Worm (Caenorhabditis elegans) whole organism, young adult: ENCODE results near the gene idhb-1.

ENCODE experiments used
- B0019.2 ChIP-seq: fragments of 200-800 bp; sonication (Bioruptor generic); conservative IDR thresholded peaks from 2 replicates; pipeline ENCODE4 v1.3.6; 2022; ENCODE audit warnings: missing genetic modification reagents, missing genetic modification characterization, missing compliant biosample characterization
- B0035.1 ChIP-seq: sonication (generic microtip); optimal IDR thresholded peaks from 2 replicates; lab custom pipeline; 2016; ENCODE audit warnings: missing genetic modification characterization, mild to moderate bottlenecking, missing compliant biosample characterization, missing genotype, missing genetic modification reagents
- B0336.3 ChIP-seq: fragments of 200-800 bp; sonication (Bioruptor generic); IDR thresholded peaks from 2 replicates; pipeline ENCODE4 v1.3.6; 2022; ENCODE audit warnings: missing genetic modification characterization, missing compliant biosample characterization
- C06A6.2 ChIP-seq: fragments of 200-800 bp; sonication (Bioruptor generic); conservative IDR thresholded peaks from 2 replicates; pipeline ENCODE4 v1.3.6; 2022; ENCODE audit warnings: missing genetic modification characterization, missing compliant biosample characterization
- F23B12.7 ChIP-seq: sonication (generic microtip); optimal IDR thresholded peaks from 2 replicates; lab custom pipeline; 2017; ENCODE audit warnings: missing genetic modification characterization, mild to moderate bottlenecking, missing compliant biosample characterization, antibody characterized with exemption, moderate library complexity; ENCODE audit not compliant: insufficient read depth
- F37B4.10 ChIP-seq: fragments of 200-800 bp; sonication (Bioruptor generic); IDR thresholded peaks from 2 replicates; pipeline ENCODE4 v1.3.6; 2022; ENCODE audit warnings: missing genetic modification characterization, missing compliant biosample characterization
- Y53G8AR.9 ChIP-seq: fragments of 200-800 bp; sonication (Bioruptor generic); conservative IDR thresholded peaks from 2 replicates; pipeline ENCODE4 v1.3.6; 2022; ENCODE audit warnings: missing genetic modification reagents, missing genetic modification characterization, missing compliant biosample characterization
- Y67H2A.10 ChIP-seq: fragments of 200-800 bp; sonication (Bioruptor generic); conservative IDR thresholded peaks from 2 replicates; pipeline ENCODE4 v1.3.6; 2022; ENCODE audit warnings: missing genetic modification reagents, missing genetic modification characterization, missing compliant biosample characterization
- Y79H2A.3 ChIP-seq: fragments of 200-800 bp; sonication (Bioruptor generic); conservative IDR thresholded peaks from 2 replicates; pipeline ENCODE4 v1.3.6; 2022; ENCODE audit warnings: missing genetic modification reagents, missing genetic modification characterization, missing compliant biosample characterization
- Y95B8A.8 ChIP-seq: fragments of 200-800 bp; sonication (Bioruptor generic); IDR thresholded peaks from 2 replicates; pipeline ENCODE4 v1.3.6; 2022; ENCODE audit warnings: missing genetic modification reagents, missing genetic modification characterization, missing compliant biosample characterization
- ZK185.1 ChIP-seq: sonication (generic microtip); optimal IDR thresholded peaks from 2 replicates; lab custom pipeline; 2016; ENCODE audit warnings: mild to moderate bottlenecking, missing genetic modification characterization, missing compliant biosample characterization; ENCODE audit not compliant: poor library complexity, severe bottlenecking
- akir-1 ChIP-seq: fragments of 200-800 bp; sonication (Bioruptor generic); optimal IDR thresholded peaks from 2 replicates; lab custom pipeline; 2018; ENCODE audit warnings: mild to moderate bottlenecking, missing genetic modification characterization, moderate library complexity, missing compliant biosample characterization
- aptf-2 ChIP-seq: fragments of 200-800 bp; sonication (Bioruptor generic); conservative IDR thresholded peaks from 2 replicates; pipeline ENCODE4 v1.3.6; 2022; ENCODE audit warnings: missing genetic modification reagents, missing genetic modification characterization, missing compliant biosample characterization
- athp-1 ChIP-seq: sonication (generic microtip); optimal IDR thresholded peaks from 2 replicates; lab custom pipeline; 2017; ENCODE audit warnings: mild to moderate bottlenecking, missing genetic modification characterization, missing compliant biosample characterization
- ccch-3 ChIP-seq: fragments of 200-800 bp; sonication (Bioruptor generic); optimal IDR thresholded peaks from 2 replicates; lab custom pipeline; 2018; ENCODE audit warnings: mild to moderate bottlenecking, missing genetic modification characterization, missing compliant biosample characterization
- cebp-1 ChIP-seq, 2 experiments: fragments of 200-800 bp in 1 of 2; sonication (Bioruptor generic) in 1 of 2; sonication (generic microtip) in 1 of 2; IDR thresholded peaks in 1 of 2; optimal IDR thresholded peaks in 1 of 2; 2 replicates each; pipeline versions ENCODE4 v1.3.6 to Lab custom; 2017 to 2022; ENCODE audit warnings: missing compliant biosample characterization in 2 of 2, missing genetic modification characterization in 2 of 2, mild to moderate bottlenecking in 1 of 2, missing genetic modification reagents in 1 of 2, moderate library complexity in 1 of 2
- ceh-100 ChIP-seq: fragments of 200-800 bp; sonication (Bioruptor generic); IDR thresholded peaks from 2 replicates; pipeline ENCODE4 v1.3.6; 2022; ENCODE audit warnings: missing genetic modification reagents, missing genetic modification characterization, missing compliant biosample characterization
- ceh-27 ChIP-seq: fragments of 200-800 bp; sonication (Bioruptor generic); optimal IDR thresholded peaks from 2 replicates; lab custom pipeline; 2018; ENCODE audit warnings: mild to moderate bottlenecking, missing genetic modification characterization, moderate library complexity, missing compliant biosample characterization
- ceh-40 ChIP-seq: fragments of 200-800 bp; sonication (Bioruptor generic); IDR thresholded peaks from 2 replicates; pipeline ENCODE4 v1.3.6; 2022; ENCODE audit warnings: missing genetic modification characterization, missing compliant biosample characterization
- die-1 ChIP-seq: sonication (generic microtip); optimal IDR thresholded peaks from 2 replicates; lab custom pipeline; 2016; ENCODE audit warnings: missing genotype, mild to moderate bottlenecking, missing genetic modification characterization, missing compliant biosample characterization
- dox-1 ChIP-seq: fragments of 200-800 bp; sonication (Bioruptor generic); IDR thresholded peaks from 2 replicates; pipeline ENCODE4 v1.3.6; 2022; ENCODE audit warnings: missing genetic modification reagents, missing genetic modification characterization, missing compliant biosample characterization
- efl-1 ChIP-seq: fragments of 150-350 bp; optimal IDR thresholded peaks from 2 replicates; lab custom pipeline; 2014; ENCODE audit warnings: missing biosample characterization, missing genetic modification reagents, missing genetic modification characterization
- egrh-3 ChIP-seq: fragments of 200-800 bp; sonication (Bioruptor generic); IDR thresholded peaks from 2 replicates; pipeline ENCODE4 v1.3.6; 2022; ENCODE audit warnings: missing genetic modification reagents, missing genetic modification characterization, missing compliant biosample characterization
- ekl-4 ChIP-seq: fragments of 200-800 bp; sonication (Bioruptor generic); IDR thresholded peaks from 2 replicates; pipeline ENCODE4 v1.3.6; 2022; ENCODE audit warnings: missing genetic modification reagents, missing genetic modification characterization, missing compliant biosample characterization
- gei-17 ChIP-seq: fragments of 200-800 bp; sonication (Bioruptor generic); optimal IDR thresholded peaks from 2 replicates; lab custom pipeline; 2018; ENCODE audit warnings: mild to moderate bottlenecking, missing genetic modification characterization, missing compliant biosample characterization
- hmg-1.2 ChIP-seq: fragments of 200-800 bp; sonication (Bioruptor generic); IDR thresholded peaks from 2 replicates; pipeline ENCODE4 v1.3.6; 2022; ENCODE audit warnings: missing genetic modification reagents, missing genetic modification characterization, missing compliant biosample characterization
- lin-26 ChIP-seq: fragments of 200-800 bp; sonication (Bioruptor generic); IDR thresholded peaks from 2 replicates; pipeline ENCODE4 v1.3.6; 2022; ENCODE audit warnings: missing genetic modification reagents, missing genetic modification characterization, missing compliant biosample characterization
- lin-35 ChIP-seq, 3 experiments: fragments of 150-350 bp in 2 of 3; sonication (generic microtip) in 1 of 3; optimal IDR thresholded peaks; 2 replicates each; lab custom pipeline; 2014 to 2018; ENCODE audit warnings: missing biosample characterization in 3 of 3, missing genetic modification characterization in 3 of 3, missing genetic modification reagents in 3 of 3
- lin-40 ChIP-seq: sonication (generic microtip); optimal IDR thresholded peaks from 2 replicates; lab custom pipeline; 2016; ENCODE audit warnings: missing genetic modification characterization, mild to moderate bottlenecking, missing compliant biosample characterization, missing genotype, missing genetic modification reagents
- lin-54 ChIP-seq: fragments of 200-800 bp; sonication (Bioruptor generic); optimal IDR thresholded peaks from 2 replicates; lab custom pipeline; 2018; ENCODE audit warnings: mild to moderate bottlenecking, missing genetic modification characterization, missing compliant biosample characterization
- lir-1 ChIP-seq: fragments of 200-800 bp; sonication (Bioruptor generic); conservative IDR thresholded peaks from 2 replicates; pipeline ENCODE4 v1.3.6; 2022; ENCODE audit warnings: missing genetic modification reagents, missing genetic modification characterization, missing compliant biosample characterization
- lsy-27 ChIP-seq: sonication (generic microtip); optimal IDR thresholded peaks from 2 replicates; lab custom pipeline; 2017; ENCODE audit warnings: missing genetic modification characterization, mild to moderate bottlenecking, missing compliant biosample characterization, antibody characterized with exemption, missing genotype, borderline replicate concordance; ENCODE audit not compliant: insufficient read depth
- madf-3 ChIP-seq: fragments of 200-800 bp; sonication (Bioruptor generic); IDR thresholded peaks from 2 replicates; pipeline ENCODE4 v1.3.6; 2022; ENCODE audit warnings: missing genetic modification reagents, missing genetic modification characterization, missing compliant biosample characterization
- madf-6 ChIP-seq: fragments of 200-800 bp; sonication (Bioruptor generic); IDR thresholded peaks from 2 replicates; pipeline ENCODE4 v1.3.6; 2022; ENCODE audit warnings: missing genetic modification reagents, missing genetic modification characterization, missing compliant biosample characterization
- mes-4 ChIP-seq: sonication (generic microtip); optimal IDR thresholded peaks from 2 replicates; lab custom pipeline; 2016; ENCODE audit warnings: missing genotype, missing genetic modification characterization, missing compliant biosample characterization
- nfyb-1 ChIP-seq: fragments of 200-800 bp; sonication (Bioruptor generic); IDR thresholded peaks from 2 replicates; pipeline ENCODE4 v1.3.6; 2022; ENCODE audit warnings: missing genetic modification reagents, missing genetic modification characterization, missing compliant biosample characterization
- nhr-80 ChIP-seq: sonication (generic microtip); optimal IDR thresholded peaks from 2 replicates; lab custom pipeline; 2016; ENCODE audit warnings: missing genetic modification characterization, missing compliant biosample characterization
- pha-4 ChIP-seq: fragments of 150-350 bp; sonication (generic microtip); optimal IDR thresholded peaks from 2 replicates; lab custom pipeline; 2014; ENCODE audit warnings: missing biosample characterization, missing genetic modification reagents, missing genetic modification characterization
- rpc-1 ChIP-seq, 2 experiments: fragments of 150-350 bp in 1 of 2; sonication (generic microtip) in 1 of 2; optimal IDR thresholded peaks; 2 replicates each; lab custom pipeline; 2014 to 2018; ENCODE audit warnings: missing biosample characterization in 1 of 2, missing genetic modification characterization in 1 of 2, missing genetic modification reagents in 1 of 2, missing genotype in 1 of 2
- somi-1 ChIP-seq: fragments of 200-800 bp; sonication (Bioruptor generic); optimal IDR thresholded peaks from 2 replicates; lab custom pipeline; 2018; ENCODE audit warnings: mild to moderate bottlenecking, missing genetic modification characterization, missing compliant biosample characterization
- sptf-2 ChIP-seq: fragments of 200-800 bp; sonication (Bioruptor generic); optimal IDR thresholded peaks from 2 replicates; lab custom pipeline; 2018; ENCODE audit warnings: mild to moderate bottlenecking, missing genetic modification characterization, missing compliant biosample characterization
- tbp1 ChIP-seq: fragments of 200-800 bp; sonication (Bioruptor generic); optimal IDR thresholded peaks from 2 replicates; lab custom pipeline; 2018; ENCODE audit warnings: mild to moderate bottlenecking, missing genetic modification characterization, missing compliant biosample characterization
- zfh-2 ChIP-seq: fragments of 200-800 bp; sonication (Bioruptor generic); conservative IDR thresholded peaks from 2 replicates; pipeline ENCODE4 v1.3.6; 2022; ENCODE audit warnings: missing genetic modification reagents, missing genetic modification characterization, missing compliant biosample characterization
- zim-3 ChIP-seq: sonication (generic microtip); optimal IDR thresholded peaks from 2 replicates; lab custom pipeline; 2017; ENCODE audit warnings: mild to moderate bottlenecking, missing genetic modification characterization, moderate library complexity, missing compliant biosample characterization
- ztf-18 ChIP-seq: sonication (generic microtip); optimal IDR thresholded peaks from 2 replicates; lab custom pipeline; 2016; ENCODE audit warnings: missing genotype, mild to moderate bottlenecking, missing genetic modification characterization, missing compliant biosample characterization
- ztf-26 ChIP-seq: sonication (generic microtip); optimal IDR thresholded peaks from 2 replicates; lab custom pipeline; 2017; ENCODE audit warnings: missing genetic modification characterization, missing compliant biosample characterization
- ztf-6 ChIP-seq: fragments of 200-800 bp; sonication (Bioruptor generic); IDR thresholded peaks from 2 replicates; pipeline ENCODE4 v1.3.6; 2022; ENCODE audit warnings: missing genetic modification reagents, missing genetic modification characterization, missing compliant biosample characterization

The idhb-1 gene

DNA sequence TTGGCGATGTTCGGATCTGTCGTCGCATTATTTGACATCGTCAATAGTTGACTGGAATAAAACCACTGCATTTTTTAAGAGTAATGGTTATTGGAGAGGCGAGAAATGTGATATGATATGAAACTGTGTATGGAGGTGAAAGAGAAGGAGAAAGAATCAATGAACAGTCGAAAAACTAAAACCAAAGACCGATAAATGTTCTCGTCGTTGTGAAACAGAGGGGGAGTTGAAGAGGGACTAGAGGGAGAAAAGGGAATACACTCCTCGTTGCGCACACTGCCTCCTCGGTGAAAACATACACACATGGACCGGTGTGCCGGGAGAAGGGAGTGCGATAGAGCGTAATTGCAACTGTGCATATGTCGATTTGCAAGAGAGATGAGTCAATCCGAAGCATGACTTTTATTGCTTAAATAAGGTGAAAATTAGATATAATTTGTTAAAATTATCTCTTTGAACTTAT is 4.3 kb downstream of the idhb-1 start, which contains the start of gene sym-4:
Gene sym-4, minus strand, starts transcription at position 51 of the 463 bp plus-strand sequence.
- TF ChIP-seq ceh-40 (GFP tag; lab: Robert Waterston, UW) (no peak), gei-17 (GFP tag; lab: Kevin White, UChicago) (peak; percentile 64), B0019.2 (no peak), cebp-1 (GFP tag; IDR thresholded peaks at IDR 0.05; lab: Robert Waterston, UW) (peak; percentile 80), cebp-1 (tag; optimal IDR thresholded peaks at IDR 0.05; lab: Kevin White, UChicago) (peak; percentile 93), madf-6 (no peak), lir-1 (GFP tag; lab: Robert Waterston, UW) (peak; percentile 74), somi-1 (peak; percentile 69), ZK185.1 (tag; lab: Kevin White, UChicago) (peak; percentile 67), lin-40 (tag; lab: Kevin White, UChicago) (peak; percentile 90), rpc-1 (optimal IDR thresholded peaks at IDR 0.05; lab: Kevin White, UChicago) (no peak), rpc-1 (tag; optimal IDR thresholded peaks at IDR 0.05; lab: Kevin White, UChicago) (no peak), hmg-1.2 (GFP tag; lab: Robert Waterston, UW) (peak; percentile 91), B0336.3 (GFP tag; lab: Robert Waterston, UW) (peak; percentile 89), ztf-26 (peak; percentile 89), pha-4 (tag; lab: Kevin White, UChicago) (peak; percentile 68), sptf-2 (peak; percentile 63), nfyb-1 (GFP tag; lab: Robert Waterston, UW) (peak; percentile 86; the same call in 1 of the 2 replicates), ccch-3 (GFP tag; lab: Kevin White, UChicago) (no peak), ceh-100 (GFP tag; lab: Robert Waterston, UW) (no peak), lin-26 (peak; percentile 82), zim-3 (tag; lab: Kevin White, UChicago) (no peak), dox-1 (GFP tag; lab: Robert Waterston, UW) (peak; percentile 95), athp-1 (tag; lab: Kevin White, UChicago) (peak; percentile 82), Y67H2A.10 (GFP tag; lab: Robert Waterston, UW) (peak; percentile 73; the same call in 1 of the 2 replicates), lin-54 (peak; percentile 66), Y53G8AR.9 (GFP tag; lab: Robert Waterston, UW) (peak; percentile 82; the same call in 1 of the 2 replicates), aptf-2 (GFP tag; lab: Robert Waterston, UW) (no peak), zfh-2 (GFP tag; lab: Robert Waterston, UW) (peak; percentile 89), ceh-27 (GFP tag; lab: Kevin White, UChicago) (peak; percentile 86), egrh-3 (GFP tag; lab: Robert Waterston, UW) (0 out of 2 replicates have a peak, but pooled peaks have one; percentile 27), mes-4 (tag; lab: Kevin White, UChicago) (no peak), lin-35 (GFP tag; optimal IDR thresholded peaks at IDR 0.05; lab: Kevin White, UChicago) (peak in 1 of 3 experiments; percentile 77), efl-1 (GFP tag; lab: Kevin White, UChicago) (peak; percentile 12), lsy-27 (tag; lab: Kevin White, UChicago) (peak; percentile 15), F23B12.7 (tag; lab: Kevin White, UChicago) (peak; percentile 63), madf-3 (GFP tag; lab: Robert Waterston, UW) (no peak), nhr-80 (tag; lab: Kevin White, UChicago) (peak; percentile 100), ekl-4 (GFP tag; lab: Robert Waterston, UW) (peak; percentile 92), die-1 (tag; lab: Kevin White, UChicago) (peak; percentile 59), ztf-6 (GFP tag; lab: Robert Waterston, UW) (no peak), tbp1 (GFP tag; lab: Kevin White, UChicago) (peak; percentile 68), F37B4.10 (no peak), C06A6.2 (GFP tag; lab: Robert Waterston, UW) (peak; percentile 85), ztf-18 (tag; lab: Kevin White, UChicago) (peak; percentile 87), B0035.1 (peak; percentile 1), Y79H2A.3 (GFP tag; lab: Robert Waterston, UW) (no peak), akir-1 (GFP tag; lab: Kevin White, UChicago) (peak; percentile 30), Y95B8A.8 (no peak)
